Fruit fly (Drosophila melanogaster) whole organism, prepupa: Measurements from ENCODE around the gene Ipk2.

ENCODE experiments used
- Blimp-1 ChIP-seq: fragments of 200-800 bp; sonication (Bioruptor generic); optimal IDR thresholded peaks from 3 replicates; lab custom pipeline; 2017; ENCODE audit warnings: missing biosample characterization, missing genetic modification characterization, mild to moderate bottlenecking, moderate library complexity, missing genetic modification reagents
- CG10631 ChIP-seq: fragments of 200-800 bp; sonication (Bioruptor generic); optimal IDR thresholded peaks from 2 replicates; lab custom pipeline; 2016; ENCODE audit warnings: missing biosample characterization, missing genetic modification characterization
- CG10669 ChIP-seq: fragments of 200-800 bp; sonication (Bioruptor generic); optimal IDR thresholded peaks from 3 replicates; lab custom pipeline; 2018; ENCODE audit warnings: missing biosample characterization, mild to moderate bottlenecking, missing genetic modification characterization, moderate library complexity
- CG11294 ChIP-seq: fragments of 200-800 bp; sonication (Bioruptor generic); IDR thresholded peaks from 2 replicates; pipeline ENCODE4 v1.3.6; 2022; ENCODE audit warnings: missing biosample characterization, missing genetic modification characterization
- CG11762 ChIP-seq: fragments of 200-800 bp; sonication (Bioruptor generic); optimal IDR thresholded peaks from 3 replicates; lab custom pipeline; 2016; ENCODE audit warnings: missing biosample characterization, missing genetic modification characterization; ENCODE audit not compliant: insufficient read depth
- CG11902 ChIP-seq: fragments of 200-800 bp; sonication (Bioruptor generic); optimal IDR thresholded peaks from 3 replicates; lab custom pipeline; 2016; ENCODE audit warnings: missing biosample characterization, missing genetic modification characterization
- CG15336 ChIP-seq: fragments of 200-800 bp; sonication (Bioruptor generic); IDR thresholded peaks from 2 replicates; pipeline ENCODE4 v1.3.6; 2022; ENCODE audit warnings: missing biosample characterization, missing genetic modification characterization
- CG16779 ChIP-seq: fragments of 200-800 bp; sonication (Bioruptor generic); optimal IDR thresholded peaks from 3 replicates; lab custom pipeline; 2017; ENCODE audit warnings: missing biosample characterization, mild to moderate bottlenecking, missing genetic modification characterization
- CG31627 ChIP-seq: fragments of 200-800 bp; sonication (Bioruptor generic); optimal IDR thresholded peaks from 3 replicates; lab custom pipeline; 2016; ENCODE audit warnings: missing biosample characterization, missing genetic modification characterization
- CG32006 ChIP-seq: fragments of 200-800 bp; sonication (Bioruptor generic); optimal IDR thresholded peaks from 3 replicates; lab custom pipeline; 2017; ENCODE audit warnings: missing biosample characterization, mild to moderate bottlenecking, missing genetic modification characterization
- CG34406 ChIP-seq: fragments of 200-800 bp; sonication (Bioruptor generic); optimal IDR thresholded peaks from 3 replicates; lab custom pipeline; 2016; ENCODE audit warnings: missing biosample characterization, missing genetic modification characterization
- CG3919 ChIP-seq: fragments of 200-800 bp; sonication (Bioruptor generic); optimal IDR thresholded peaks from 3 replicates; lab custom pipeline; 2016; ENCODE audit warnings: missing biosample characterization, missing genetic modification characterization
- CG4318 ChIP-seq: fragments of 200-800 bp; sonication (Bioruptor generic); optimal IDR thresholded peaks from 3 replicates; lab custom pipeline; 2017; ENCODE audit warnings: missing biosample characterization, mild to moderate bottlenecking, missing genetic modification characterization
- CG6163 ChIP-seq: fragments of 200-800 bp; sonication (Bioruptor generic); IDR thresholded peaks from 3 replicates; pipeline ENCODE4 v1.3.6; 2022; ENCODE audit warnings: missing biosample characterization, missing genetic modification characterization
- CG6276 ChIP-seq: fragments of 200-800 bp; sonication (Bioruptor generic); optimal IDR thresholded peaks from 2 replicates; lab custom pipeline; 2017; ENCODE audit warnings: missing biosample characterization, mild to moderate bottlenecking, missing genetic modification characterization
- CG6808 ChIP-seq: fragments of 200-800 bp; sonication (Bioruptor generic); optimal IDR thresholded peaks from 3 replicates; lab custom pipeline; 2017; ENCODE audit warnings: missing biosample characterization, missing genetic modification characterization, mild to moderate bottlenecking, moderate library complexity, missing genetic modification reagents
- CG6854 ChIP-seq: fragments of 200-800 bp; sonication (Bioruptor generic); optimal IDR thresholded peaks from 2 replicates; lab custom pipeline; 2017; ENCODE audit warnings: missing biosample characterization, mild to moderate bottlenecking, missing genetic modification characterization
- CG8119 ChIP-seq: fragments of 200-800 bp; sonication (Bioruptor generic); IDR thresholded peaks from 3 replicates; pipeline ENCODE4 v1.3.6; 2022; ENCODE audit warnings: missing biosample characterization, missing genetic modification characterization
- CG8319 ChIP-seq: fragments of 200-800 bp; sonication (Bioruptor generic); optimal IDR thresholded peaks from 3 replicates; lab custom pipeline; 2016; ENCODE audit warnings: missing biosample characterization, missing genetic modification characterization
- CG8632 ChIP-seq: fragments of 200-800 bp; sonication (Bioruptor generic); optimal IDR thresholded peaks from 3 replicates; lab custom pipeline; 2016; ENCODE audit warnings: missing biosample characterization, missing genetic modification characterization
- CG9139 ChIP-seq: fragments of 200-800 bp; sonication (Bioruptor generic); optimal IDR thresholded peaks from 3 replicates; lab custom pipeline; 2017; ENCODE audit warnings: missing biosample characterization, mild to moderate bottlenecking, missing genetic modification characterization
- Eip75B ChIP-seq: fragments of 200-800 bp; sonication (Bioruptor generic); optimal IDR thresholded peaks from 3 replicates; lab custom pipeline; 2016; ENCODE audit warnings: missing biosample characterization, missing genetic modification characterization
- Eip93F ChIP-seq: fragments of 200-800 bp; sonication (Bioruptor generic); optimal IDR thresholded peaks from 2 replicates; lab custom pipeline; 2016; ENCODE audit warnings: missing biosample characterization, mild to moderate bottlenecking, missing genetic modification characterization
- Ets21C ChIP-seq: fragments of 200-800 bp; sonication (Bioruptor generic); optimal IDR thresholded peaks from 3 replicates; lab custom pipeline; 2016; ENCODE audit warnings: missing biosample characterization, missing genetic modification characterization
- Ets96B ChIP-seq: fragments of 200-800 bp; optimal IDR thresholded peaks from 2 replicates; lab custom pipeline; 2019; ENCODE audit warnings: missing biosample characterization, mild to moderate bottlenecking, missing genetic modification characterization, moderate library complexity
- Gug ChIP-seq: fragments of 200-800 bp; sonication (Bioruptor generic); IDR thresholded peaks from 2 replicates; pipeline ENCODE4 v1.3.6; 2022; ENCODE audit warnings: missing biosample characterization, missing genetic modification characterization
- Hr38 ChIP-seq: sonication (Bioruptor generic); optimal IDR thresholded peaks from 2 replicates; lab custom pipeline; 2016; ENCODE audit warnings: missing biosample characterization, missing genetic modification characterization
- Hr39 ChIP-seq: fragments of 200-800 bp; sonication (Bioruptor generic); optimal IDR thresholded peaks from 2 replicates; lab custom pipeline; 2016; ENCODE audit warnings: missing biosample characterization, missing genetic modification characterization
- Lpt ChIP-seq: fragments of 200-800 bp; sonication (Bioruptor generic); optimal IDR thresholded peaks from 3 replicates; lab custom pipeline; 2016; ENCODE audit warnings: missing biosample characterization, missing genetic modification characterization
- Met ChIP-seq: fragments of 200-800 bp; sonication (Bioruptor generic); optimal IDR thresholded peaks from 3 replicates; lab custom pipeline; 2016; ENCODE audit warnings: missing biosample characterization, missing genetic modification characterization
- OdsH ChIP-seq: fragments of 200-800 bp; sonication (Bioruptor generic); optimal IDR thresholded peaks from 3 replicates; lab custom pipeline; 2016; ENCODE audit warnings: missing biosample characterization, missing genetic modification characterization
- Smox ChIP-seq: fragments of 200-800 bp; sonication (Bioruptor generic); optimal IDR thresholded peaks from 3 replicates; lab custom pipeline; 2016; ENCODE audit warnings: missing biosample characterization, missing genetic modification characterization
- Sox102F ChIP-seq: fragments of 200-800 bp; sonication (Bioruptor generic); optimal IDR thresholded peaks from 2 replicates; lab custom pipeline; 2016; ENCODE audit warnings: missing biosample characterization, mild to moderate bottlenecking, missing genetic modification characterization
- Sox15 ChIP-seq: fragments of 200-800 bp; sonication (Bioruptor generic); optimal IDR thresholded peaks from 3 replicates; lab custom pipeline; 2016; ENCODE audit warnings: missing biosample characterization, missing genetic modification characterization
- achi ChIP-seq: fragments of 200-800 bp; sonication (Bioruptor generic); optimal IDR thresholded peaks from 3 replicates; lab custom pipeline; 2016; ENCODE audit warnings: missing biosample characterization, missing genetic modification characterization
- cyc ChIP-seq: fragments of 200-800 bp; sonication (Bioruptor generic); optimal IDR thresholded peaks from 3 replicates; lab custom pipeline; 2016; ENCODE audit warnings: missing biosample characterization, missing genetic modification characterization
- dac ChIP-seq: fragments of 200-800 bp; sonication (Bioruptor generic); optimal IDR thresholded peaks from 2 replicates; lab custom pipeline; 2017; ENCODE audit warnings: missing biosample characterization, mild to moderate bottlenecking, missing genetic modification characterization
- eg ChIP-seq: fragments of 200-800 bp; sonication (Bioruptor generic); IDR thresholded peaks from 3 replicates; pipeline ENCODE4 v1.3.6; 2022; ENCODE audit warnings: missing biosample characterization, missing genetic modification characterization
- esn ChIP-seq: fragments of 200-800 bp; sonication (Bioruptor generic); optimal IDR thresholded peaks from 2 replicates; lab custom pipeline; 2016; ENCODE audit warnings: missing biosample characterization, mild to moderate bottlenecking, missing genetic modification characterization, moderate library complexity
- fkh ChIP-seq: fragments of 200-800 bp; sonication (Bioruptor generic); optimal IDR thresholded peaks from 3 replicates; lab custom pipeline; 2017; ENCODE audit warnings: missing biosample characterization, mild to moderate bottlenecking, missing genetic modification characterization, moderate library complexity
- lz ChIP-seq: fragments of 200-800 bp; sonication (Bioruptor generic); optimal IDR thresholded peaks from 3 replicates; lab custom pipeline; 2016; ENCODE audit warnings: missing biosample characterization, missing genetic modification characterization
- net ChIP-seq: fragments of 200-800 bp; sonication (Bioruptor generic); optimal IDR thresholded peaks from 3 replicates; lab custom pipeline; 2016; ENCODE audit warnings: missing biosample characterization, missing genetic modification characterization
- pdm3 ChIP-seq: fragments of 200-800 bp; sonication (Bioruptor generic); optimal IDR thresholded peaks from 3 replicates; lab custom pipeline; 2016; ENCODE audit warnings: missing biosample characterization, missing genetic modification characterization
- salr ChIP-seq, 2 experiments: fragments of 200-800 bp; sonication (Bioruptor generic); optimal IDR thresholded peaks; 3 replicates each; lab custom pipeline; 2016 to 2018; ENCODE audit warnings: missing biosample characterization in 2 of 2, missing genetic modification characterization in 2 of 2, mild to moderate bottlenecking in 1 of 2
- svp ChIP-seq: fragments of 200-800 bp; sonication (Bioruptor generic); peaks from one replicate; lab custom pipeline; 2016; ENCODE audit warnings: missing biosample characterization, missing genetic modification characterization
- topi ChIP-seq: fragments of 200-800 bp; sonication (Bioruptor generic); optimal IDR thresholded peaks from 3 replicates; lab custom pipeline; 2016; ENCODE audit warnings: missing biosample characterization, missing genetic modification characterization
- vri ChIP-seq: fragments of 200-800 bp; sonication (Bioruptor generic); optimal IDR thresholded peaks from 3 replicates; lab custom pipeline; 2016; ENCODE audit warnings: missing biosample characterization, mild to moderate bottlenecking, missing genetic modification characterization

Ipk2 gene

dm6 chr2L:612778-613177 is 38.7 kb upstream of the Ipk2 start (continued):
- TF ChIP-seq Gug (GFP tag; lab: Robert Waterston, UW) (no peak), CG8632 (GFP tag; lab: Kevin White, UChicago) (peak; percentile 9), CG4318 (GFP tag; lab: Kevin White, UChicago) (no peak), vri (GFP tag; lab: Kevin White, UChicago) (no peak), CG16779 (no peak), cyc (GFP tag; lab: Kevin White, UChicago) (no peak), lz (no peak), Ets96B (tag; lab: Kevin White, UChicago) (peak; percentile 61), svp (GFP tag; lab: Kevin White, UChicago) (peak; percentile 2), Lpt (GFP tag; lab: Kevin White, UChicago) (no peak), CG31627 (GFP tag; lab: Kevin White, UChicago) (no peak), dac (GFP tag; lab: Kevin White, UChicago) (no peak), CG6854 (GFP tag; lab: Kevin White, UChicago) (no peak), CG6808 (GFP tag; lab: Kevin White, UChicago) (peak; percentile 58), fkh (GFP tag; lab: Kevin White, UChicago) (no peak), net (GFP tag; lab: Kevin White, UChicago) (no peak), CG8319 (GFP tag; lab: Kevin White, UChicago) (no peak), Sox102F (GFP tag; lab: Kevin White, UChicago) (no peak), salr (GFP tag; optimal IDR thresholded peaks at IDR 0.05; lab: Kevin White, UChicago) (no peak), CG10669 (peak; percentile 38), CG11762 (GFP tag; lab: Kevin White, UChicago) (no peak)

dm6 chr2L:609497-609896 is 35.4 kb upstream of the Ipk2 start:
- TF ChIP-seq fkh (GFP tag; lab: Kevin White, UChicago) (no peak), esn (peak; percentile 34), svp (GFP tag; lab: Kevin White, UChicago) (peak; percentile 76), CG6163 (GFP tag; lab: Robert Waterston, UW) (peak; percentile 74), Sox15 (no peak), CG11902 (no peak), Ets96B (tag; lab: Kevin White, UChicago) (peak; percentile 76), CG16779 (peak; percentile 21), Ets21C (GFP tag; lab: Kevin White, UChicago) (no peak), Eip93F (no peak), Met (peak; percentile 32), OdsH (GFP tag; lab: Kevin White, UChicago) (peak; percentile 59), Blimp-1 (no peak), Eip75B (GFP tag; lab: Kevin White, UChicago) (peak; percentile 65), achi (peak; percentile 64), CG32006 (GFP tag; lab: Kevin White, UChicago) (peak; percentile 51), pdm3 (GFP tag; lab: Kevin White, UChicago) (peak; percentile 65), CG9139 (peak; percentile 44), CG8319 (GFP tag; lab: Kevin White, UChicago) (no peak), Smox (peak; percentile 35), CG6276 (GFP tag; lab: Kevin White, UChicago) (no peak), Hr39 (GFP tag; lab: Kevin White, UChicago) (peak; percentile 30), CG3919 (peak; percentile 69), vri (GFP tag; lab: Kevin White, UChicago) (no peak), CG6808 (GFP tag; lab: Kevin White, UChicago) (peak; percentile 75), Hr38 (GFP tag; lab: Kevin White, UChicago) (no peak), CG10631 (peak; percentile 68), CG15336 (GFP tag; lab: Robert Waterston, UW) (0 out of 2 replicates have a peak, but pooled peaks have one; percentile 35), net (GFP tag; lab: Kevin White, UChicago) (peak; percentile 12), CG11762 (GFP tag; lab: Kevin White, UChicago) (no peak), CG11294 (GFP tag; lab: Robert Waterston, UW) (no peak), dac (GFP tag; lab: Kevin White, UChicago) (no peak), cyc (GFP tag; lab: Kevin White, UChicago) (no peak), topi (peak; percentile 40), CG8632 (GFP tag; lab: Kevin White, UChicago) (peak; percentile 30), CG8119 (GFP tag; lab: Robert Waterston, UW) (peak; percentile 57; the same call in 2 of the 3 replicates), salr (GFP tag; optimal IDR thresholded peaks at IDR 0.05; lab: Kevin White, UChicago) (peak; percentile 37 to 62), lz (peak; percentile 27), CG34406 (GFP tag; lab: Kevin White, UChicago) (peak; percentile 12), CG6854 (GFP tag; lab: Kevin White, UChicago) (no peak), eg (GFP tag; lab: Robert Waterston, UW) (0 out of 3 replicates have a peak, but pooled peaks have one; percentile 24), CG10669 (peak; percentile 70)
